Worm (Caenorhabditis elegans) whole organism, L4 larva: Measurements from ENCODE around the gene W06B4.2.

Source experiments
- aly-2 ChIP-seq: sonication (generic microtip); optimal IDR thresholded peaks from 2 replicates; lab custom pipeline; 2018; ENCODE audit warnings: missing biosample characterization, missing genetic modification characterization
- ama-1 ChIP-seq: fragments of 150-350 bp; optimal IDR thresholded peaks from 2 replicates; lab custom pipeline; 2014; ENCODE audit warnings: inconsistent platforms, mixed read lengths
- dmd-6 ChIP-seq: fragments of 200-800 bp; sonication (Bioruptor generic); IDR thresholded peaks from 2 replicates; pipeline ENCODE4 v1.3.6; 2022; ENCODE audit warnings: missing genetic modification reagents, missing genetic modification characterization, missing compliant biosample characterization
- dmd-8 ChIP-seq: fragments of 200-800 bp; sonication (Bioruptor generic); IDR thresholded peaks from 2 replicates; pipeline ENCODE4 v1.3.6; 2022; ENCODE audit warnings: missing genetic modification characterization, missing compliant biosample characterization
- hlh-30 ChIP-seq: sonication (generic microtip); optimal IDR thresholded peaks from 2 replicates; lab custom pipeline; 2017; ENCODE audit warnings: antibody characterized with exemption, mild to moderate bottlenecking, missing genetic modification characterization, missing compliant biosample characterization; ENCODE audit not compliant: insufficient read depth
- lin-29 ChIP-seq: fragments of 200-800 bp; sonication (Bioruptor generic); IDR thresholded peaks from 2 replicates; pipeline ENCODE4 v1.3.6; 2022; ENCODE audit warnings: missing genetic modification reagents, missing genetic modification characterization, missing compliant biosample characterization
- pqm-1 ChIP-seq: sonication (generic microtip); optimal IDR thresholded peaks from 2 replicates; lab custom pipeline; 2017; ENCODE audit warnings: missing biosample characterization, missing genetic modification characterization

DNA sequence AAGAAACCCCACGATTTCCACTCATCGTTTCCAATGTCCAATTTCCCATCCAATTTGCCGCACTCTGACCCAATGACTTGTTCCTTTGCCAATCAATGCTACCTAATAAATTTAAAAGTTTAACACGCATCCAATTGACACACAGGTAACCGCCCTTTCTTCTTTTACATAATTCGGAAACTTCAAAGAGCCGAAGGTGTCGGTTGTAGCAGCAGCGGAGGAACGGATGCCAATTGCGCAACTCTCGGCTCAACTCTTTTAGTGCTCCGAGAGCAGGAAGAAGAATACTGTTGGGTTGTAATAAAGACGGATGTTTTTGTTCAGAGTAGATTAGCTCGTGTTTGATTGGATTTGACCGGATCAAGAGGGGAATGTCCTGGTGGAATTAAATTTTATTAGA lies 49.3 kb downstream of the W06B4.2 start:
- no peak for TF ChIP-seq ama-1 (lab: Kevin White, UChicago)
- no peak for TF ChIP-seq dmd-6 (GFP tag; lab: Robert Waterston, UW)
- TF ChIP-seq lin-29 (GFP tag; lab: Robert Waterston, UW) = no peak
- TF ChIP-seq dmd-8 (GFP tag; lab: Robert Waterston, UW) = no peak
- no peak for TF ChIP-seq hlh-30
- TF ChIP-seq aly-2 (tag; lab: Kevin White, UChicago) = no peak
- TF ChIP-seq pqm-1 (tag; lab: Kevin White, UChicago) = no peak
